Worm (Caenorhabditis elegans) whole organism, L4 larva: ENCODE results near the gene clec-185.

Experiments used
- F26F4.8 ChIP-seq: fragments of 200-800 bp; sonication (Bioruptor generic); conservative IDR thresholded peaks from 2 replicates; pipeline ENCODE4 v1.3.6; 2022; ENCODE audit warnings: missing genetic modification characterization, missing compliant biosample characterization
- F44E2.7 ChIP-seq: fragments of 200-800 bp; sonication (Bioruptor generic); IDR thresholded peaks from 2 replicates; pipeline ENCODE4 v2.1.2; 2022; ENCODE audit warnings: missing genetic modification characterization, missing compliant biosample characterization
- F49E8.2 ChIP-seq: sonication (generic microtip); optimal IDR thresholded peaks from 2 replicates; lab custom pipeline; 2016; ENCODE audit warnings: missing compliant biosample characterization, mild to moderate bottlenecking, missing genetic modification characterization, borderline replicate concordance
- R02D3.7 ChIP-seq: fragments of 150-350 bp; sonication (generic microtip); optimal IDR thresholded peaks from 3 replicates; lab custom pipeline; 2014; ENCODE audit warnings: missing biosample characterization, missing genetic modification characterization
- Y48G9A.11 ChIP-seq: fragments of 200-800 bp; sonication (Bioruptor generic); IDR thresholded peaks from 2 replicates; pipeline ENCODE4 v1.3.6; 2022; ENCODE audit warnings: missing genetic modification reagents, missing genetic modification characterization, missing compliant biosample characterization
- Y75B8A.6 ChIP-seq: fragments of 200-800 bp; sonication (Bioruptor generic); IDR thresholded peaks from 2 replicates; pipeline ENCODE4 v1.3.6; 2022; ENCODE audit warnings: missing genetic modification reagents, missing genetic modification characterization, missing compliant biosample characterization
- ZK337.2 ChIP-seq: fragments of 200-800 bp; sonication (Bioruptor generic); IDR thresholded peaks from 2 replicates; pipeline ENCODE4 v1.3.6; 2022; ENCODE audit warnings: missing genetic modification reagents, missing genetic modification characterization, missing compliant biosample characterization
- aha-1 ChIP-seq: fragments of 150-350 bp; peaks from one replicate; lab custom pipeline; 2014; ENCODE audit warnings: missing biosample characterization, missing genetic modification characterization
- arid-1 ChIP-seq: fragments of 200-800 bp; sonication (Bioruptor generic); conservative IDR thresholded peaks from 2 replicates; pipeline ENCODE4 v1.3.6; 2022; ENCODE audit warnings: missing genetic modification reagents, missing genetic modification characterization, missing compliant biosample characterization
- attf-4 ChIP-seq: sonication (generic microtip); optimal IDR thresholded peaks from 3 replicates; lab custom pipeline; 2017; ENCODE audit warnings: missing biosample characterization, missing genetic modification characterization
- ceh-20 ChIP-seq: fragments of 200-800 bp; sonication (Bioruptor generic); IDR thresholded peaks from 2 replicates; pipeline ENCODE4 v1.3.6; 2022; ENCODE audit warnings: missing genetic modification reagents, missing genetic modification characterization, missing compliant biosample characterization
- ceh-28 ChIP-seq: fragments of 150-350 bp; optimal IDR thresholded peaks from 2 replicates; lab custom pipeline; 2014; ENCODE audit warnings: missing biosample characterization, missing genetic modification reagents, missing genetic modification characterization
- ceh-32 ChIP-seq: sonication (generic microtip); optimal IDR thresholded peaks from 2 replicates; lab custom pipeline; 2016; ENCODE audit warnings: mild to moderate bottlenecking, missing genetic modification characterization, missing compliant biosample characterization; ENCODE audit not compliant: poor library complexity
- ceh-44 ChIP-seq: fragments of 200-800 bp; sonication (Bioruptor generic); IDR thresholded peaks from 2 replicates; pipeline ENCODE4 v1.3.6; 2022; ENCODE audit warnings: missing genetic modification reagents, missing genetic modification characterization, missing compliant biosample characterization
- ceh-82 ChIP-seq: sonication (generic microtip); optimal IDR thresholded peaks from 2 replicates; lab custom pipeline; 2017; ENCODE audit warnings: missing biosample characterization, missing genetic modification characterization
- ctbp-1 ChIP-seq: fragments of 200-800 bp; sonication (Bioruptor generic); IDR thresholded peaks from 2 replicates; pipeline ENCODE4 v1.3.6; 2022; ENCODE audit warnings: missing genetic modification reagents, missing genetic modification characterization, missing compliant biosample characterization
- daf-16 ChIP-seq, 3 experiments: sonication (generic microtip); optimal IDR thresholded peaks; 2 replicates each; lab custom pipeline; 2016 to 2017; ENCODE audit warnings: missing genetic modification characterization in 3 of 3, missing genetic modification reagents in 3 of 3, mild to moderate bottlenecking in 2 of 3, missing compliant biosample characterization in 2 of 3, missing biosample characterization in 1 of 3, moderate library complexity in 1 of 3
- dmd-6 ChIP-seq: fragments of 200-800 bp; sonication (Bioruptor generic); IDR thresholded peaks from 2 replicates; pipeline ENCODE4 v1.3.6; 2022; ENCODE audit warnings: missing genetic modification reagents, missing genetic modification characterization, missing compliant biosample characterization
- dpl-1 ChIP-seq: fragments of 150-350 bp; optimal IDR thresholded peaks from 2 replicates; lab custom pipeline; 2014; ENCODE audit warnings: missing biosample characterization, missing genetic modification reagents, missing genetic modification characterization
- dve-1 ChIP-seq: sonication (generic microtip); optimal IDR thresholded peaks from 2 replicates; lab custom pipeline; 2017; ENCODE audit warnings: antibody characterized with exemption, mild to moderate bottlenecking, missing genetic modification characterization, missing compliant biosample characterization; ENCODE audit not compliant: insufficient read depth
- egl-27 ChIP-seq: sonication (generic microtip); optimal IDR thresholded peaks from 3 replicates; lab custom pipeline; 2017; ENCODE audit warnings: missing biosample characterization, missing genetic modification reagents, missing genetic modification characterization
- fkh-10 ChIP-seq: fragments of 150-350 bp; optimal IDR thresholded peaks from 2 replicates; lab custom pipeline; 2014; ENCODE audit warnings: missing biosample characterization, missing genetic modification reagents, missing genetic modification characterization
- gei-8 ChIP-seq: fragments of 200-800 bp; sonication (Bioruptor generic); optimal IDR thresholded peaks from 2 replicates; lab custom pipeline; 2018; ENCODE audit warnings: mild to moderate bottlenecking, missing genetic modification characterization, missing compliant biosample characterization
- hlh-11 ChIP-seq: fragments of 200-800 bp; sonication (Bioruptor generic); optimal IDR thresholded peaks from 2 replicates; lab custom pipeline; 2018; ENCODE audit warnings: mild to moderate bottlenecking, missing genetic modification characterization, missing compliant biosample characterization
- hlh-30 ChIP-seq: sonication (generic microtip); optimal IDR thresholded peaks from 2 replicates; lab custom pipeline; 2017; ENCODE audit warnings: antibody characterized with exemption, mild to moderate bottlenecking, missing genetic modification characterization, missing compliant biosample characterization; ENCODE audit not compliant: insufficient read depth
- lim-7 ChIP-seq: fragments of 200-800 bp; sonication (Bioruptor generic); IDR thresholded peaks from 2 replicates; pipeline ENCODE4 v1.3.6; 2022; ENCODE audit warnings: missing genetic modification characterization, missing compliant biosample characterization
- lsy-2 ChIP-seq, 2 experiments: fragments of 150-350 bp in 1 of 2; sonication (generic microtip) in 1 of 2; optimal IDR thresholded peaks; 2 replicates each; lab custom pipeline; 2014 to 2017; ENCODE audit warnings: missing biosample characterization in 2 of 2, missing genetic modification characterization in 2 of 2
- madf-5 ChIP-seq, 2 experiments: fragments of 200-800 bp; sonication (Bioruptor generic); IDR thresholded peaks; 2 replicates each; pipeline ENCODE4 v1.3.6; 2022; ENCODE audit warnings: missing compliant biosample characterization in 2 of 2, missing genetic modification characterization in 2 of 2
- mdl-1 ChIP-seq, 2 experiments: fragments of 150-350 bp in 1 of 2; sonication (generic microtip) in 1 of 2; optimal IDR thresholded peaks; 2 replicates each; lab custom pipeline; 2014 to 2017; ENCODE audit warnings: missing biosample characterization in 2 of 2, missing genetic modification characterization in 2 of 2
- nhr-102 ChIP-seq: sonication (generic microtip); optimal IDR thresholded peaks from 2 replicates; lab custom pipeline; 2016; ENCODE audit warnings: mild to moderate bottlenecking, missing genetic modification characterization, moderate library complexity, missing compliant biosample characterization
- nhr-11 ChIP-seq: fragments of 150-350 bp; optimal IDR thresholded peaks from 2 replicates; lab custom pipeline; 2014; ENCODE audit warnings: missing biosample characterization, missing genetic modification characterization
- nhr-25 ChIP-seq: sonication (generic microtip); optimal IDR thresholded peaks from 2 replicates; lab custom pipeline; 2017; ENCODE audit warnings: missing genetic modification characterization, mild to moderate bottlenecking, missing compliant biosample characterization, antibody characterized with exemption, moderate library complexity, borderline replicate concordance; ENCODE audit not compliant: insufficient read depth
- nhr-28 ChIP-seq: fragments of 150-350 bp; optimal IDR thresholded peaks from 2 replicates; lab custom pipeline; 2014; ENCODE audit warnings: missing biosample characterization, missing genetic modification characterization
- nhr-76 ChIP-seq: fragments of 150-350 bp; optimal IDR thresholded peaks from 2 replicates; lab custom pipeline; 2014; ENCODE audit warnings: missing biosample characterization, missing genetic modification characterization
- nhr-77 ChIP-seq: fragments of 150-350 bp; optimal IDR thresholded peaks from 2 replicates; lab custom pipeline; 2014; ENCODE audit warnings: missing biosample characterization, missing genetic modification characterization
- pha-4 ChIP-seq, 2 experiments: fragments of 150-350 bp in 1 of 2; fragments of 200-800 bp in 1 of 2; sonication (Bioruptor generic) in 1 of 2; IDR thresholded peaks in 1 of 2; optimal IDR thresholded peaks in 1 of 2; 2 replicates each; pipeline versions ENCODE4 v1.3.6 to Lab custom; 2014 to 2022; ENCODE audit warnings: missing genetic modification characterization in 2 of 2, missing genetic modification reagents in 2 of 2, missing biosample characterization in 1 of 2, missing compliant biosample characterization in 1 of 2
- php-3 ChIP-seq: fragments of 200-800 bp; sonication (Bioruptor generic); IDR thresholded peaks from 2 replicates; pipeline ENCODE4 v1.3.6; 2022; ENCODE audit warnings: missing genetic modification reagents, missing genetic modification characterization, missing compliant biosample characterization
- pqm-1 ChIP-seq: sonication (generic microtip); optimal IDR thresholded peaks from 2 replicates; lab custom pipeline; 2017; ENCODE audit warnings: missing biosample characterization, missing genetic modification characterization
- rbr-2 ChIP-seq: sonication (generic microtip); optimal IDR thresholded peaks from 2 replicates; lab custom pipeline; 2016; ENCODE audit warnings: missing genotype, missing genetic modification characterization, missing compliant biosample characterization
- saeg-2 ChIP-seq: fragments of 200-800 bp; sonication (Bioruptor generic); IDR thresholded peaks from 2 replicates; pipeline ENCODE4 v1.3.6; 2022; ENCODE audit warnings: missing genetic modification reagents, missing genetic modification characterization, missing compliant biosample characterization
- sdz-12 ChIP-seq: fragments of 200-800 bp; sonication (Bioruptor generic); optimal IDR thresholded peaks from 2 replicates; lab custom pipeline; 2018; ENCODE audit warnings: mild to moderate bottlenecking, missing genetic modification characterization, missing compliant biosample characterization
- set-16 ChIP-seq: fragments of 200-800 bp; sonication (Bioruptor generic); IDR thresholded peaks from 2 replicates; pipeline ENCODE4 v1.3.6; 2022; ENCODE audit warnings: missing genetic modification reagents, missing genetic modification characterization, missing compliant biosample characterization
- skn-1 ChIP-seq: fragments of 150-350 bp; optimal IDR thresholded peaks from 2 replicates; lab custom pipeline; 2014; ENCODE audit warnings: missing biosample characterization, missing genetic modification characterization
- snpc-1.2 ChIP-seq: fragments of 200-800 bp; sonication (Bioruptor generic); IDR thresholded peaks from 2 replicates; pipeline ENCODE4 v1.3.6; 2022; ENCODE audit warnings: missing genetic modification reagents, missing genetic modification characterization, missing compliant biosample characterization
- spr-1 ChIP-seq: sonication (generic microtip); optimal IDR thresholded peaks from 2 replicates; lab custom pipeline; 2016; ENCODE audit warnings: mild to moderate bottlenecking, missing genetic modification characterization, missing compliant biosample characterization
- vab-7 ChIP-seq: fragments of 200-800 bp; sonication (Bioruptor generic); IDR thresholded peaks from 2 replicates; pipeline ENCODE4 v1.3.6; 2022; ENCODE audit warnings: missing genetic modification reagents, missing genetic modification characterization, missing compliant biosample characterization
- zip-11 ChIP-seq: fragments of 200-800 bp; sonication (Bioruptor generic); IDR thresholded peaks from 2 replicates; pipeline ENCODE4 v1.3.6; 2022; ENCODE audit warnings: missing genetic modification characterization, missing compliant biosample characterization
- ztf-7 ChIP-seq: fragments of 150-350 bp; optimal IDR thresholded peaks from 2 replicates; lab custom pipeline; 2014; ENCODE audit warnings: missing biosample characterization, missing genetic modification characterization

The clec-185 gene

ce11 chrIV:12417536-12418195 is 20.8 kb upstream of the clec-185 start, which contains the start of gene F08G5.3 (continued):
- TF ChIP-seq pha-4 (GFP tag; IDR thresholded peaks at IDR 0.05; lab: Robert Waterston, UW) (peak; percentile 91), pha-4 (tag; optimal IDR thresholded peaks at IDR 0.05; lab: Kevin White, UChicago) (no peak), nhr-11 (tag; lab: Kevin White, UChicago) (no peak), Y48G9A.11 (peak; percentile 86), nhr-25 (tag; lab: Kevin White, UChicago) (no peak), arid-1 (GFP tag; lab: Robert Waterston, UW) (peak; percentile 86), ctbp-1 (GFP tag; lab: Robert Waterston, UW) (peak; percentile 76), set-16 (GFP tag; lab: Robert Waterston, UW) (no peak), saeg-2 (GFP tag; lab: Robert Waterston, UW) (peak; percentile 66; the same call in 1 of the 2 replicates), ceh-28 (tag; lab: Kevin White, UChicago) (no peak), madf-5 (GFP tag; IDR thresholded peaks at IDR 0.05; lab: Robert Waterston, UW) (peak in 1 of 2 experiments; percentile 66; a peak in 1 of 4 replicates), ZK337.2 (GFP tag; lab: Robert Waterston, UW) (peak; percentile 73), dmd-6 (GFP tag; lab: Robert Waterston, UW) (peak; percentile 46), skn-1 (no peak), vab-7 (GFP tag; lab: Robert Waterston, UW) (peak; percentile 91), lsy-2 (tag; optimal IDR thresholded peaks at IDR 0.05; lab: Kevin White, UChicago) (peak in 1 of 2 experiments; percentile 58), hlh-11 (tag; lab: Kevin White, UChicago) (peak; percentile 59), dpl-1 (GFP tag; lab: Kevin White, UChicago) (no peak), F26F4.8 (GFP tag; lab: Robert Waterston, UW) (peak; percentile 90), dve-1 (tag; lab: Kevin White, UChicago) (peak; percentile 52), F49E8.2 (tag; lab: Kevin White, UChicago) (peak; percentile 51), R02D3.7 (tag; lab: Kevin White, UChicago) (no peak), mdl-1 (tag; optimal IDR thresholded peaks at IDR 0.05; lab: Kevin White, UChicago) (no peak), ceh-44 (0 out of 2 replicates have a peak, but pooled peaks have one; percentile 43), ceh-32 (no peak), fkh-10 (no peak), Y75B8A.6 (0 out of 2 replicates have a peak, but pooled peaks have one; percentile 53), zip-11 (GFP tag; lab: Robert Waterston, UW) (no peak), ceh-20 (peak; percentile 68), spr-1 (tag; lab: Kevin White, UChicago) (no peak), nhr-28 (tag; lab: Kevin White, UChicago) (peak; percentile 15), gei-8 (peak; percentile 72), daf-16 (GFP tag; optimal IDR thresholded peaks at IDR 0.05; lab: Kevin White, UChicago) (peak in 1 of 2 experiments; percentile 80), daf-16 (tag; optimal IDR thresholded peaks at IDR 0.05; lab: Kevin White, UChicago) (peak; percentile 44), nhr-102 (tag; lab: Kevin White, UChicago) (peak; percentile 65), ztf-7 (peak; percentile 78), php-3 (GFP tag; lab: Robert Waterston, UW) (peak; percentile 31; the same call in 1 of the 2 replicates), snpc-1.2 (GFP tag; lab: Robert Waterston, UW) (peak; percentile 91), aha-1 (tag; lab: Kevin White, UChicago) (no peak), sdz-12 (no peak), nhr-76 (tag; lab: Kevin White, UChicago) (no peak), nhr-77 (tag; lab: Kevin White, UChicago) (peak; percentile 32), pqm-1 (tag; lab: Kevin White, UChicago) (no peak), lim-7 (GFP tag; lab: Robert Waterston, UW) (peak; percentile 95), ceh-82 (no peak), F44E2.7 (GFP tag; lab: Robert Waterston, UW) (no peak), hlh-30 (tag; lab: Kevin White, UChicago) (peak; percentile 59), egl-27 (tag; lab: Kevin White, UChicago) (no peak), attf-4 (tag; lab: Kevin White, UChicago) (no peak), rbr-2 (peak; percentile 47)
